Fruit fly (Drosophila melanogaster) whole organism, embryonic: ENCODE results near the gene CG9289.

ENCODE experiments used
- Ada2b ChIP-seq: fragments of 200-800 bp; sonication (Bioruptor generic); IDR thresholded peaks from 2 replicates; pipeline ENCODE4 v1.3.6; 2022; ENCODE audit warnings: missing biosample characterization, missing genetic modification characterization
- BEAF-32 ChIP-seq: fragments of 200-800 bp; sonication (Bioruptor generic); optimal IDR thresholded peaks from 3 replicates; lab custom pipeline; 2017; ENCODE audit warnings: missing biosample characterization, missing genetic modification characterization, mild to moderate bottlenecking, moderate library complexity, missing genetic modification reagents
- CG10654 ChIP-seq: fragments of 200-800 bp; sonication (Bioruptor generic); optimal IDR thresholded peaks from 2 replicates; lab custom pipeline; 2016; ENCODE audit warnings: missing biosample characterization, missing genetic modification characterization
- CG12744 ChIP-seq: fragments of 200-800 bp; sonication (Bioruptor generic); optimal IDR thresholded peaks from 2 replicates; lab custom pipeline; 2016; ENCODE audit warnings: missing biosample characterization, missing genetic modification characterization
- CG14860 ChIP-seq: fragments of 200-800 bp; sonication (Bioruptor generic); IDR thresholded peaks from 3 replicates; pipeline ENCODE4 v1.3.6; 2022; ENCODE audit warnings: missing biosample characterization, missing genetic modification characterization; ENCODE audit not compliant: partially characterized antibody
- CG15514 ChIP-seq: fragments of 200-800 bp; sonication (Bioruptor generic); optimal IDR thresholded peaks from 3 replicates; lab custom pipeline; 2017; ENCODE audit warnings: missing biosample characterization, missing genetic modification characterization, mild to moderate bottlenecking, moderate library complexity, missing genetic modification reagents
- CG16779 ChIP-seq: fragments of 200-800 bp; sonication (Bioruptor generic); IDR thresholded peaks from 2 replicates; pipeline ENCODE4 v1.3.6; 2022; ENCODE audit warnings: missing biosample characterization, missing genetic modification characterization
- CG2120 ChIP-seq: fragments of 200-800 bp; sonication (Bioruptor generic); optimal IDR thresholded peaks from 3 replicates; lab custom pipeline; 2016; ENCODE audit warnings: missing biosample characterization, missing genetic modification characterization
- CG30431 ChIP-seq: fragments of 200-800 bp; sonication (Bioruptor generic); optimal IDR thresholded peaks from 2 replicates; lab custom pipeline; 2017; ENCODE audit warnings: missing biosample characterization, missing genetic modification characterization
- CG31441 ChIP-seq: fragments of 200-800 bp; sonication (Bioruptor generic); IDR thresholded peaks from 2 replicates; pipeline ENCODE4 v1.3.6; 2022; ENCODE audit warnings: missing biosample characterization, missing genetic modification characterization
- CG3281 ChIP-seq: fragments of 200-800 bp; sonication (Bioruptor generic); optimal IDR thresholded peaks from 3 replicates; lab custom pipeline; 2017; ENCODE audit warnings: missing biosample characterization, mild to moderate bottlenecking, missing genetic modification characterization
- CG5953 ChIP-seq: fragments of 200-800 bp; sonication (Bioruptor generic); IDR thresholded peaks from 2 replicates; pipeline ENCODE4 v1.3.6; 2022; ENCODE audit warnings: missing biosample characterization, missing genetic modification characterization
- CG6272 ChIP-seq: fragments of 200-800 bp; sonication (Bioruptor generic); IDR thresholded peaks from 2 replicates; pipeline ENCODE4 v1.3.6; 2022; ENCODE audit warnings: missing biosample characterization, missing genetic modification characterization
- CG7839 ChIP-seq: fragments of 200-800 bp; sonication (Bioruptor generic); optimal IDR thresholded peaks from 3 replicates; lab custom pipeline; 2018; ENCODE audit warnings: missing biosample characterization, mild to moderate bottlenecking, missing genetic modification characterization, moderate library complexity
- CHES-1-like ChIP-seq: fragments of 200-800 bp; sonication (Bioruptor generic); optimal IDR thresholded peaks from 2 replicates; lab custom pipeline; 2016; ENCODE audit warnings: missing biosample characterization, missing genetic modification characterization
- D19B ChIP-seq: fragments of 200-800 bp; sonication (Bioruptor generic); optimal IDR thresholded peaks from 2 replicates; lab custom pipeline; 2017; ENCODE audit warnings: missing biosample characterization, mild to moderate bottlenecking, missing genetic modification characterization
- Fer3 ChIP-seq: fragments of 200-800 bp; sonication (Bioruptor generic); optimal IDR thresholded peaks from 2 replicates; lab custom pipeline; 2018; ENCODE audit warnings: missing biosample characterization, mild to moderate bottlenecking, missing genetic modification characterization, moderate library complexity
- Gug ChIP-seq: fragments of 200-800 bp; sonication (Bioruptor generic); IDR thresholded peaks from 4 replicates; pipeline ENCODE4 v1.3.6; 2022; ENCODE audit warnings: missing biosample characterization, missing genetic modification characterization
- H15 ChIP-seq: fragments of 200-800 bp; sonication (Bioruptor generic); IDR thresholded peaks from 3 replicates; pipeline ENCODE4 v1.3.6; 2022; ENCODE audit warnings: missing biosample characterization, missing genetic modification characterization
- HLH3B ChIP-seq: fragments of 200-800 bp; sonication (Bioruptor generic); IDR thresholded peaks from 2 replicates; pipeline ENCODE4 v1.3.6; 2022; ENCODE audit warnings: missing biosample characterization, missing genetic modification characterization
- Hmr ChIP-seq: fragments of 200-800 bp; sonication (Bioruptor generic); optimal IDR thresholded peaks from 3 replicates; lab custom pipeline; 2017; ENCODE audit warnings: mild to moderate bottlenecking, missing biosample characterization, missing genetic modification reagents, missing genetic modification characterization
- Mad ChIP-seq: fragments of 200-800 bp; sonication (Bioruptor generic); optimal IDR thresholded peaks from 2 replicates; lab custom pipeline; 2016; ENCODE audit warnings: missing biosample characterization, missing genetic modification characterization
- Nf-YB ChIP-seq: fragments of 200-800 bp; sonication (Bioruptor generic); optimal IDR thresholded peaks from 3 replicates; lab custom pipeline; 2019; ENCODE audit warnings: missing biosample characterization, mild to moderate bottlenecking, missing genetic modification characterization, moderate library complexity
- NfI ChIP-seq: fragments of 200-800 bp; sonication (Bioruptor generic); optimal IDR thresholded peaks from 3 replicates; lab custom pipeline; 2018; ENCODE audit warnings: missing biosample characterization, mild to moderate bottlenecking, missing genetic modification characterization, moderate library complexity
- PHDP ChIP-seq: fragments of 200-800 bp; sonication (Bioruptor generic); optimal IDR thresholded peaks from 3 replicates; lab custom pipeline; 2018; ENCODE audit warnings: missing biosample characterization, mild to moderate bottlenecking, missing genetic modification characterization, moderate library complexity
- Ravus ChIP-seq: fragments of 200-800 bp; sonication (Bioruptor generic); IDR thresholded peaks from 2 replicates; pipeline ENCODE4 v1.3.6; 2022; ENCODE audit warnings: missing biosample characterization, missing genetic modification characterization
- Rfx ChIP-seq: fragments of 200-800 bp; sonication (Bioruptor generic); IDR thresholded peaks from 2 replicates; pipeline ENCODE4 v1.3.6; 2022; ENCODE audit warnings: missing biosample characterization, missing genetic modification characterization
- bsh ChIP-seq, 2 experiments: fragments of 200-800 bp; sonication (Bioruptor generic); optimal IDR thresholded peaks; 2 replicates each; lab custom pipeline; 2017 to 2018; ENCODE audit warnings: mild to moderate bottlenecking in 2 of 2, missing biosample characterization in 2 of 2, missing genetic modification characterization in 2 of 2, moderate library complexity in 1 of 2
- ci ChIP-seq: fragments of 200-800 bp; sonication (Bioruptor generic); IDR thresholded peaks from 3 replicates; pipeline ENCODE4 v1.3.6; 2022; ENCODE audit warnings: missing biosample characterization, missing genetic modification characterization
- cwo ChIP-seq: fragments of 200-800 bp; sonication (Bioruptor generic); optimal IDR thresholded peaks from 3 replicates; lab custom pipeline; 2017; ENCODE audit warnings: missing biosample characterization, missing genetic modification characterization, mild to moderate bottlenecking, moderate library complexity, missing genetic modification reagents
- ewg ChIP-seq: fragments of 200-800 bp; sonication (Bioruptor generic); optimal IDR thresholded peaks from 3 replicates; lab custom pipeline; 2017; ENCODE audit warnings: mild to moderate bottlenecking, missing biosample characterization, missing genetic modification reagents, missing genetic modification characterization
- eyg ChIP-seq: fragments of 200-800 bp; sonication (Bioruptor generic); optimal IDR thresholded peaks from 3 replicates; lab custom pipeline; 2016; ENCODE audit warnings: missing biosample characterization, missing genetic modification characterization
- gcm2 ChIP-seq: fragments of 200-800 bp; sonication (Bioruptor generic); optimal IDR thresholded peaks from 2 replicates; lab custom pipeline; 2016; ENCODE audit warnings: missing biosample characterization, missing genetic modification characterization
- jigr1 ChIP-seq: fragments of 200-800 bp; sonication (Bioruptor generic); IDR thresholded peaks from 3 replicates; pipeline ENCODE4 v1.3.6; 2022; ENCODE audit warnings: missing biosample characterization, missing genetic modification characterization
- lmd ChIP-seq: fragments of 200-800 bp; sonication (Bioruptor generic); IDR thresholded peaks from 2 replicates; pipeline ENCODE4 v1.3.6; 2022; ENCODE audit warnings: missing biosample characterization, missing genetic modification characterization
- nerfin-2 ChIP-seq: fragments of 200-800 bp; sonication (Bioruptor generic); IDR thresholded peaks from 2 replicates; pipeline ENCODE4 v1.3.6; 2022; ENCODE audit warnings: missing biosample characterization, missing genetic modification characterization; ENCODE audit not compliant: partially characterized antibody
- oc ChIP-seq: fragments of 200-800 bp; sonication (Bioruptor generic); optimal IDR thresholded peaks from 2 replicates; lab custom pipeline; 2018; ENCODE audit warnings: missing biosample characterization, mild to moderate bottlenecking, missing genetic modification characterization, moderate library complexity
- odd ChIP-seq: fragments of 200-800 bp; sonication (Bioruptor generic); optimal IDR thresholded peaks from 2 replicates; lab custom pipeline; 2017; ENCODE audit warnings: missing biosample characterization, mild to moderate bottlenecking, missing genetic modification characterization
- otp ChIP-seq: fragments of 200-800 bp; sonication (Bioruptor generic); IDR thresholded peaks from 3 replicates; pipeline ENCODE4, ENCODE4 v1.3.6; 2022; ENCODE audit warnings: missing biosample characterization, missing genetic modification characterization
- prd ChIP-seq, 3 experiments: fragments of >200 bp in 2 of 3; fragments of 200-800 bp in 1 of 3; sonication (Bioruptor generic) in 1 of 3; optimal IDR thresholded peaks in 2 of 3; IDR thresholded peaks in 1 of 3; 2 replicates in 2 of 3; 3 replicates in 1 of 3; pipeline versions ENCODE4 v1.3.6 to Lab custom; 2017 to 2022; ENCODE audit warnings: missing biosample characterization in 1 of 3, missing genetic modification characterization in 1 of 3
- repo ChIP-seq: fragments of 200-800 bp; sonication (Bioruptor generic); optimal IDR thresholded peaks from 2 replicates; lab custom pipeline; 2016; ENCODE audit warnings: missing biosample characterization, missing genetic modification characterization
- sens ChIP-seq: fragments of 200-800 bp; sonication (Bioruptor generic); peaks from one replicate; lab custom pipeline; 2016; ENCODE audit warnings: missing biosample characterization, missing genetic modification characterization
- sim ChIP-seq: fragments of 200-800 bp; sonication (Bioruptor generic); IDR thresholded peaks from 2 replicates; pipeline ENCODE4 v1.3.6; 2022; ENCODE audit warnings: missing biosample characterization, missing genetic modification characterization
- slp2 ChIP-seq: fragments of 200-800 bp; sonication (Bioruptor generic); optimal IDR thresholded peaks from 2 replicates; lab custom pipeline; 2016; ENCODE audit warnings: missing biosample characterization, missing genetic modification characterization
- stc ChIP-seq: fragments of 200-800 bp; sonication (Bioruptor generic); IDR thresholded peaks from 2 replicates; pipeline ENCODE4 v1.3.6; 2022; ENCODE audit warnings: missing biosample characterization, missing genetic modification characterization
- toy ChIP-seq: fragments of 200-800 bp; sonication (Bioruptor generic); IDR thresholded peaks from 2 replicates; pipeline ENCODE4 v1.3.6; 2022; ENCODE audit warnings: missing biosample characterization, missing genetic modification characterization
- trem ChIP-seq: fragments of 200-800 bp; optimal IDR thresholded peaks from 3 replicates; lab custom pipeline; 2019; ENCODE audit warnings: missing biosample characterization, mild to moderate bottlenecking, missing genetic modification characterization, moderate library complexity
- ttk ChIP-seq: fragments of 200-800 bp; sonication (Bioruptor generic); IDR thresholded peaks from 2 replicates; pipeline ENCODE4 v2.1.2; 2022; ENCODE audit warnings: missing biosample characterization, missing genetic modification characterization
- tup ChIP-seq: fragments of 200-800 bp; sonication (Bioruptor generic); optimal IDR thresholded peaks from 2 replicates; lab custom pipeline; 2016; ENCODE audit warnings: missing biosample characterization, mild to moderate bottlenecking, missing genetic modification characterization, moderate library complexity
- yki ChIP-seq: fragments of >200 bp; optimal IDR thresholded peaks from 3 replicates; lab custom pipeline; 2018
- zfh2 ChIP-seq: fragments of 200-800 bp; sonication (Bioruptor generic); optimal IDR thresholded peaks from 2 replicates; lab custom pipeline; 2016; ENCODE audit warnings: missing biosample characterization, missing genetic modification characterization

Gene CG9289

dm6 chr2L:8732702-8733101 lies 48.5 kb upstream of the CG9289 start (continued):
- TF ChIP-seq Nf-YB (GFP tag; lab: Kevin White, UChicago), result no peak
- TF ChIP-seq ewg, result no peak
- TF ChIP-seq CG3281, result no peak
- no peak for TF ChIP-seq CG16779 (GFP tag; lab: Robert Waterston, UW)
- no peak for TF ChIP-seq toy (GFP tag; lab: Robert Waterston, UW)
- TF ChIP-seq CG31441 (GFP tag; lab: Robert Waterston, UW), result no peak
- TF ChIP-seq CHES-1-like (GFP tag; lab: Kevin White, UChicago), result no peak
- no peak for TF ChIP-seq CG12744
- TF ChIP-seq repo (GFP tag; lab: Kevin White, UChicago), result no peak
- peak; percentile 48; the same call in 1 of the 2 replicates for TF ChIP-seq Ada2b (GFP tag; lab: Robert Waterston, UW)
- TF ChIP-seq otp, result 0 out of 3 replicates have a peak, but pooled peaks have one; percentile 52
- TF ChIP-seq ttk, result no peak
- no peak for TF ChIP-seq odd (GFP tag; lab: Kevin White, UChicago)
- no peak for TF ChIP-seq Gug
- TF ChIP-seq Ravus (GFP tag; lab: Robert Waterston, UW), result no peak; the same call in 1 of the 2 replicates
- no peak for TF ChIP-seq BEAF-32
- TF ChIP-seq tup (GFP tag; lab: Kevin White, UChicago), result no peak
- TF ChIP-seq prd (optimal IDR thresholded peaks at IDR 0.05; lab: Kevin White, UChicago), result no peak
- peak; percentile 74 for TF ChIP-seq prd (GFP tag; IDR thresholded peaks at IDR 0.05; lab: Robert Waterston, UW)
- no peak for TF ChIP-seq bsh (GFP tag; optimal IDR thresholded peaks at IDR 0.05; lab: Kevin White, UChicago)
- TF ChIP-seq CG10654 (GFP tag; lab: Kevin White, UChicago), result no peak
- TF ChIP-seq CG5953 (GFP tag; lab: Robert Waterston, UW), result no peak
- TF ChIP-seq lmd (GFP tag; lab: Robert Waterston, UW), result peak; percentile 37
- TF ChIP-seq CG14860 (GFP tag; lab: Robert Waterston, UW), result no peak
- TF ChIP-seq eyg (GFP tag; lab: Kevin White, UChicago), result no peak
- TF ChIP-seq cwo (GFP tag; lab: Kevin White, UChicago), result peak; percentile 14
- peak; percentile 65; the same call in 1 of the 3 replicates for TF ChIP-seq ci (GFP tag; lab: Robert Waterston, UW)
- peak; percentile 70 for TF ChIP-seq stc (GFP tag; lab: Robert Waterston, UW)
- TF ChIP-seq CG15514 (GFP tag; lab: Kevin White, UChicago), result no peak
- peak; percentile 12 for TF ChIP-seq Mad
- TF ChIP-seq Hmr (GFP tag; lab: Kevin White, UChicago), result peak; percentile 27
- peak; percentile 18 for TF ChIP-seq CG7839 (tag; lab: Kevin White, UChicago)
- peak; percentile 72 for TF ChIP-seq H15 (GFP tag; lab: Robert Waterston, UW)
- peak; percentile 3 for TF ChIP-seq CG2120
- no peak for TF ChIP-seq NfI (GFP tag; lab: Kevin White, UChicago)
- TF ChIP-seq slp2, result no peak
- no peak; the same call in 1 of the 2 replicates for TF ChIP-seq CG6272 (GFP tag; lab: Robert Waterston, UW)
- TF ChIP-seq yki (lab: Kevin White, UChicago), result no peak
- TF ChIP-seq oc (tag; lab: Kevin White, UChicago), result no peak
- no peak for TF ChIP-seq jigr1 (GFP tag; lab: Robert Waterston, UW)
- no peak for TF ChIP-seq sim (GFP tag; lab: Robert Waterston, UW)
- TF ChIP-seq HLH3B (GFP tag; lab: Robert Waterston, UW), result peak; percentile 61; the same call in 1 of the 2 replicates
- TF ChIP-seq Fer3 (tag; lab: Kevin White, UChicago), result no peak
- no peak for TF ChIP-seq nerfin-2 (GFP tag; lab: Robert Waterston, UW)
- TF ChIP-seq zfh2 (GFP tag; lab: Kevin White, UChicago), result peak; percentile 33
- peak; percentile 74 for TF ChIP-seq D19B (GFP tag; lab: Kevin White, UChicago)
- TF ChIP-seq sens (GFP tag; lab: Kevin White, UChicago), result peak; percentile 78
- no peak for TF ChIP-seq gcm2 (GFP tag; lab: Kevin White, UChicago)
- TF ChIP-seq PHDP (tag; lab: Kevin White, UChicago), result no peak
- peak; percentile 41; the same call in 1 of the 2 replicates for TF ChIP-seq Rfx (GFP tag; lab: Robert Waterston, UW)
- TF ChIP-seq trem (tag; lab: Kevin White, UChicago), result no peak
- TF ChIP-seq CG30431, result no peak
